Fruit fly (Drosophila melanogaster) whole organism, embryonic: ENCODE measurements around the gene ckd.

Source experiments
- Adf1 ChIP-seq: fragments of 200-800 bp; sonication (Bioruptor generic); IDR thresholded peaks from 2 replicates; pipeline ENCODE4 v1.3.6; 2022; ENCODE audit warnings: missing biosample characterization, missing genetic modification characterization
- Atf6 ChIP-seq: fragments of 200-800 bp; sonication (Bioruptor generic); IDR thresholded peaks from 2 replicates; pipeline ENCODE4 v1.3.6; 2022; ENCODE audit warnings: missing biosample characterization, missing genetic modification characterization
- B-H2 ChIP-seq: fragments of 200-800 bp; sonication (Bioruptor generic); optimal IDR thresholded peaks from 2 replicates; lab custom pipeline; 2018; ENCODE audit warnings: missing biosample characterization, mild to moderate bottlenecking, missing genetic modification characterization
- BEAF-32 ChIP-seq: fragments of 200-800 bp; sonication (Bioruptor generic); optimal IDR thresholded peaks from 3 replicates; lab custom pipeline; 2017; ENCODE audit warnings: missing biosample characterization, missing genetic modification characterization, mild to moderate bottlenecking, moderate library complexity, missing genetic modification reagents
- Bdp1 ChIP-seq: fragments of 200-800 bp; sonication (Bioruptor generic); optimal IDR thresholded peaks from 3 replicates; lab custom pipeline; 2016; ENCODE audit warnings: missing biosample characterization, missing genetic modification characterization
- CG10543 ChIP-seq: fragments of 200-800 bp; sonication (Bioruptor generic); optimal IDR thresholded peaks from 3 replicates; lab custom pipeline; 2017; ENCODE audit warnings: missing biosample characterization, mild to moderate bottlenecking, missing genetic modification characterization, moderate library complexity
- CG10959 ChIP-seq: fragments of 200-800 bp; sonication (Bioruptor generic); IDR thresholded peaks from 2 replicates; pipeline ENCODE4 v1.3.6; 2022; ENCODE audit warnings: missing biosample characterization, missing genetic modification characterization
- CG12219 ChIP-seq: fragments of 200-800 bp; sonication (Bioruptor generic); optimal IDR thresholded peaks from 3 replicates; lab custom pipeline; 2018; ENCODE audit warnings: missing biosample characterization, mild to moderate bottlenecking, missing genetic modification characterization
- CG13296 ChIP-seq: fragments of 200-800 bp; sonication (Bioruptor generic); optimal IDR thresholded peaks from 3 replicates; lab custom pipeline; 2018; ENCODE audit warnings: missing biosample characterization, mild to moderate bottlenecking, missing genetic modification characterization
- CG15073 ChIP-seq: fragments of 200-800 bp; sonication (Bioruptor generic); optimal IDR thresholded peaks from 2 replicates; lab custom pipeline; 2016; ENCODE audit warnings: missing biosample characterization, missing genetic modification characterization
- CG15479 ChIP-seq: fragments of 200-800 bp; sonication (Bioruptor generic); optimal IDR thresholded peaks from 3 replicates; lab custom pipeline; 2019; ENCODE audit warnings: missing biosample characterization, mild to moderate bottlenecking, missing genetic modification characterization, moderate library complexity
- CG15514 ChIP-seq: fragments of 200-800 bp; sonication (Bioruptor generic); optimal IDR thresholded peaks from 3 replicates; lab custom pipeline; 2017; ENCODE audit warnings: missing biosample characterization, missing genetic modification characterization, mild to moderate bottlenecking, moderate library complexity, missing genetic modification reagents
- CG16815 ChIP-seq: fragments of 200-800 bp; sonication (Bioruptor generic); optimal IDR thresholded peaks from 3 replicates; lab custom pipeline; 2017; ENCODE audit warnings: missing biosample characterization, mild to moderate bottlenecking, missing genetic modification characterization
- CG1832 ChIP-seq: fragments of 200-800 bp; sonication (Bioruptor generic); optimal IDR thresholded peaks from 2 replicates; lab custom pipeline; 2017; ENCODE audit warnings: missing biosample characterization, mild to moderate bottlenecking, missing genetic modification characterization, inconsistent platforms
- CG2199 ChIP-seq: fragments of 200-800 bp; sonication (Bioruptor generic); IDR thresholded peaks from 3 replicates; pipeline ENCODE4 v1.3.6; 2022; ENCODE audit warnings: missing biosample characterization, missing genetic modification characterization
- CG2889 ChIP-seq: fragments of 200-800 bp; sonication (Bioruptor generic); IDR thresholded peaks from 3 replicates; pipeline ENCODE4 v1.3.6; 2022; ENCODE audit warnings: missing biosample characterization, missing genetic modification characterization
- CG30431 ChIP-seq: fragments of 200-800 bp; sonication (Bioruptor generic); optimal IDR thresholded peaks from 2 replicates; lab custom pipeline; 2017; ENCODE audit warnings: missing biosample characterization, missing genetic modification characterization
- CG32532 ChIP-seq: fragments of 200-800 bp; sonication (Bioruptor generic); IDR thresholded peaks from 2 replicates; pipeline ENCODE4 v1.3.6; 2022; ENCODE audit warnings: missing biosample characterization, missing genetic modification characterization
- CG34376 ChIP-seq: fragments of 200-800 bp; sonication (Bioruptor generic); optimal IDR thresholded peaks from 2 replicates; lab custom pipeline; 2018; ENCODE audit warnings: missing biosample characterization, mild to moderate bottlenecking, missing genetic modification characterization
- CG34422 ChIP-seq: fragments of 200-800 bp; sonication (Bioruptor generic); IDR thresholded peaks from 3 replicates; pipeline ENCODE4 v1.3.6; 2022; ENCODE audit warnings: missing biosample characterization, missing genetic modification characterization
- CG3847 ChIP-seq: fragments of 200-800 bp; sonication (Bioruptor generic); IDR thresholded peaks from 2 replicates; pipeline ENCODE4 v1.3.6; 2022; ENCODE audit warnings: missing biosample characterization, missing genetic modification characterization
- CG6254 ChIP-seq: fragments of 200-800 bp; sonication (Bioruptor generic); optimal IDR thresholded peaks from 3 replicates; lab custom pipeline; 2017; ENCODE audit warnings: mild to moderate bottlenecking, missing biosample characterization, missing genetic modification reagents, missing genetic modification characterization
- CG7372 ChIP-seq: fragments of 200-800 bp; sonication (Bioruptor generic); IDR thresholded peaks from 2 replicates; pipeline ENCODE4 v1.3.6; 2022; ENCODE audit warnings: missing biosample characterization, missing genetic modification characterization
- CG8478 ChIP-seq: fragments of >200 bp; optimal IDR thresholded peaks from 2 replicates; lab custom pipeline; 2018
- Drgx ChIP-seq: fragments of 200-800 bp; sonication (Bioruptor generic); IDR thresholded peaks from 2 replicates; pipeline ENCODE4 v1.3.6; 2022; ENCODE audit warnings: missing biosample characterization, missing genetic modification characterization
- E2f2 ChIP-seq: fragments of 200-800 bp; sonication (Bioruptor generic); IDR thresholded peaks from 2 replicates; pipeline ENCODE4 v1.3.6; 2022; ENCODE audit warnings: missing biosample characterization, missing genetic modification characterization
- HLHmδ ChIP-seq: fragments of 200-800 bp; sonication (Bioruptor generic); optimal IDR thresholded peaks from 2 replicates; lab custom pipeline; 2018; ENCODE audit warnings: missing biosample characterization, mild to moderate bottlenecking, missing genetic modification characterization, moderate library complexity
- Hr51 ChIP-seq, 2 experiments: fragments of 200-800 bp; sonication (Bioruptor generic); optimal IDR thresholded peaks; 2 replicates in 1 of 2; 3 replicates in 1 of 2; lab custom pipeline; 2016 to 2018; ENCODE audit warnings: missing biosample characterization in 2 of 2, missing genetic modification characterization in 2 of 2, mild to moderate bottlenecking in 1 of 2, moderate library complexity in 1 of 2
- Med ChIP-seq: fragments of 200-800 bp; sonication (Bioruptor generic); peaks from one replicate; lab custom pipeline; 2016; ENCODE audit warnings: missing biosample characterization, missing genetic modification characterization, mild to moderate bottlenecking, inconsistent platforms, moderate library complexity
- NfI ChIP-seq: fragments of 200-800 bp; sonication (Bioruptor generic); optimal IDR thresholded peaks from 3 replicates; lab custom pipeline; 2018; ENCODE audit warnings: missing biosample characterization, mild to moderate bottlenecking, missing genetic modification characterization, moderate library complexity
- Pdp1 ChIP-seq, 2 experiments: fragments of 200-800 bp; sonication (Bioruptor generic); optimal IDR thresholded peaks; 3 replicates each; lab custom pipeline; 2016; ENCODE audit warnings: missing biosample characterization in 2 of 2, missing genetic modification characterization in 2 of 2, mild to moderate bottlenecking in 1 of 2, moderate library complexity in 1 of 2
- Sox102F ChIP-seq: fragments of 200-800 bp; sonication (Bioruptor generic); optimal IDR thresholded peaks from 2 replicates; lab custom pipeline; 2018; ENCODE audit warnings: missing biosample characterization, mild to moderate bottlenecking, missing genetic modification characterization, moderate library complexity
- Xrp1 ChIP-seq: fragments of 200-800 bp; sonication (Bioruptor generic); IDR thresholded peaks from 2 replicates; pipeline ENCODE4 v1.3.6; 2022; ENCODE audit warnings: missing biosample characterization, missing genetic modification characterization
- br ChIP-seq: fragments of >200 bp; optimal IDR thresholded peaks from 2 replicates; lab custom pipeline; 2017
- cg ChIP-seq: fragments of 200-800 bp; sonication (Bioruptor generic); optimal IDR thresholded peaks from 3 replicates; lab custom pipeline; 2019; ENCODE audit warnings: missing biosample characterization, mild to moderate bottlenecking, missing genetic modification characterization, moderate library complexity
- chinmo ChIP-seq: fragments of 200-800 bp; sonication (Bioruptor generic); IDR thresholded peaks from 4 replicates; pipeline ENCODE4 v1.3.6; 2022; ENCODE audit warnings: missing biosample characterization, missing genetic modification characterization; ENCODE audit not compliant: partially characterized antibody
- crol ChIP-seq: fragments of 200-800 bp; sonication (Bioruptor generic); IDR thresholded peaks from 2 replicates; pipeline ENCODE4 v1.3.6; 2022; ENCODE audit warnings: missing biosample characterization, missing genetic modification characterization
- emc ChIP-seq: fragments of 200-800 bp; sonication (Bioruptor generic); optimal IDR thresholded peaks from 2 replicates; lab custom pipeline; 2016; ENCODE audit warnings: missing biosample characterization, missing genetic modification characterization
- gcm ChIP-seq: fragments of 200-800 bp; sonication (Bioruptor generic); optimal IDR thresholded peaks from 2 replicates; lab custom pipeline; 2019; ENCODE audit warnings: missing biosample characterization, mild to moderate bottlenecking, missing genetic modification characterization, moderate library complexity
- grau ChIP-seq: fragments of 200-800 bp; optimal IDR thresholded peaks from 3 replicates; lab custom pipeline; 2019; ENCODE audit warnings: missing biosample characterization, mild to moderate bottlenecking, missing genetic modification characterization, moderate library complexity
- odd ChIP-seq: fragments of 200-800 bp; sonication (Bioruptor generic); optimal IDR thresholded peaks from 2 replicates; lab custom pipeline; 2017; ENCODE audit warnings: missing biosample characterization, mild to moderate bottlenecking, missing genetic modification characterization
- onecut ChIP-seq: fragments of 200-800 bp; sonication (Bioruptor generic); IDR thresholded peaks from 2 replicates; pipeline ENCODE4 v1.3.6; 2022; ENCODE audit warnings: missing biosample characterization, missing genetic modification characterization
- psq ChIP-seq: fragments of 200-800 bp; sonication (Bioruptor generic); optimal IDR thresholded peaks from 2 replicates; lab custom pipeline; 2017; ENCODE audit warnings: missing biosample characterization, missing genetic modification characterization
- sens ChIP-seq: fragments of 200-800 bp; sonication (Bioruptor generic); peaks from one replicate; lab custom pipeline; 2016; ENCODE audit warnings: missing biosample characterization, missing genetic modification characterization
- sob ChIP-seq: fragments of 200-800 bp; sonication (Bioruptor generic); IDR thresholded peaks from 2 replicates; pipeline ENCODE4 v1.3.6; 2022; ENCODE audit warnings: missing biosample characterization, missing genetic modification characterization
- sug ChIP-seq: fragments of 200-800 bp; optimal IDR thresholded peaks from 2 replicates; lab custom pipeline; 2019; ENCODE audit warnings: missing biosample characterization, mild to moderate bottlenecking, missing genetic modification characterization, moderate library complexity
- twi ChIP-seq: fragments of 200-800 bp; optimal IDR thresholded peaks from 2 replicates; lab custom pipeline; 2019; ENCODE audit warnings: missing biosample characterization, mild to moderate bottlenecking, missing genetic modification characterization, moderate library complexity
- vnd ChIP-seq: fragments of 200-800 bp; sonication (Bioruptor generic); IDR thresholded peaks from 3 replicates; pipeline ENCODE4 v1.3.6; 2022; ENCODE audit warnings: missing biosample characterization, missing genetic modification characterization; ENCODE audit not compliant: partially characterized antibody

Gene ckd

dm6 chr3L:3225769-3226457 is 31.8 kb upstream of the ckd start (continued):
- 0 out of 2 replicates have a peak, but pooled peaks have one; percentile 11 for TF ChIP-seq Drgx (GFP tag; lab: Robert Waterston, UW)
- peak; percentile 46 for TF ChIP-seq HLHmδ (GFP tag; lab: Kevin White, UChicago)
- TF ChIP-seq CG32532 (GFP tag; lab: Robert Waterston, UW): peak; percentile 55; the same call in 1 of the 2 replicates
- TF ChIP-seq onecut: peak; percentile 6; the same call in 1 of the 2 replicates
- TF ChIP-seq psq (GFP tag; lab: Kevin White, UChicago): peak; percentile 18
- peak; percentile 20 for TF ChIP-seq CG6254
- TF ChIP-seq Sox102F: no peak
- peak; percentile 23 for TF ChIP-seq CG10543 (GFP tag; lab: Kevin White, UChicago)
- peak; percentile 10 for TF ChIP-seq sens (GFP tag; lab: Kevin White, UChicago)
- TF ChIP-seq Atf6 (GFP tag; lab: Robert Waterston, UW): peak; percentile 50; the same call in 1 of the 2 replicates
- no peak; the same call in 1 of the 2 replicates for TF ChIP-seq Xrp1
- TF ChIP-seq CG1832 (GFP tag; lab: Kevin White, UChicago): peak; percentile 87
- no peak for TF ChIP-seq br (lab: Kevin White, UChicago)
- peak; percentile 32; the same call in 1 of the 2 replicates for TF ChIP-seq Adf1 (GFP tag; lab: Robert Waterston, UW)
- TF ChIP-seq CG12219: peak; percentile 57
- peak; percentile 22 for TF ChIP-seq Med (GFP tag; lab: Kevin White, UChicago)
- TF ChIP-seq, all 482 proteins: peak for 48

- TF ChIP-seq CG30431 (GFP tag; lab: Kevin White, UChicago) (no peak), CG8478 (lab: Kevin White, UChicago) (peak; percentile 52), vnd (GFP tag; lab: Robert Waterston, UW) (no peak), twi (tag; lab: Kevin White, UChicago) (peak; percentile 46), CG15514 (GFP tag; lab: Kevin White, UChicago) (no peak), Bdp1 (GFP tag; lab: Kevin White, UChicago) (no peak), CG15479 (GFP tag; lab: Kevin White, UChicago) (peak; percentile 22), sug (peak; percentile 48), CG34422 (GFP tag; lab: Robert Waterston, UW) (peak; percentile 4; the same call in 1 of the 3 replicates), chinmo (GFP tag; lab: Robert Waterston, UW) (0 out of 4 replicates have a peak, but pooled peaks have one; percentile 84), gcm (peak; percentile 74), crol (GFP tag; lab: Robert Waterston, UW) (peak; percentile 82), Pdp1 (GFP tag; optimal IDR thresholded peaks at IDR 0.05; lab: Kevin White, UChicago) (peak in 1 of 2 experiments; percentile 41), emc (GFP tag; lab: Kevin White, UChicago) (no peak), cg (GFP tag; lab: Kevin White, UChicago) (peak; percentile 92), CG3847 (no peak)
These were observed 31.3 kb upstream of the ckd start for dm6 chr3L:3226458-3226783.

dm6 chr3L:3236319-3236718 is 21.4 kb upstream of the ckd start:
- TF ChIP-seq Med (GFP tag; lab: Kevin White, UChicago) (peak; percentile 20), CG34376 (GFP tag; lab: Kevin White, UChicago) (peak; percentile 6), CG2199 (GFP tag; lab: Robert Waterston, UW) (peak; percentile 64; the same call in 1 of the 3 replicates), CG15073 (GFP tag; lab: Kevin White, UChicago) (no peak), CG13296 (GFP tag; lab: Kevin White, UChicago) (peak; percentile 16), odd (no peak), CG10959 (GFP tag; lab: Robert Waterston, UW) (no peak), BEAF-32 (GFP tag; lab: Kevin White, UChicago) (no peak), E2f2 (GFP tag; lab: Robert Waterston, UW) (no peak), NfI (GFP tag; lab: Kevin White, UChicago) (no peak), Hr51 (GFP tag; optimal IDR thresholded peaks at IDR 0.05; lab: Kevin White, UChicago) (no peak), B-H2 (GFP tag; lab: Kevin White, UChicago) (peak; percentile 31), CG2889 (no peak), sob (GFP tag; lab: Robert Waterston, UW) (peak; percentile 25; the same call in 1 of the 2 replicates), CG16815 (GFP tag; lab: Kevin White, UChicago) (no peak), sug (peak; percentile 91), grau (peak; percentile 4), CG7372 (GFP tag; lab: Robert Waterston, UW) (no peak), CG10543 (GFP tag; lab: Kevin White, UChicago) (peak; percentile 8)
- TF ChIP-seq, all 482 proteins: peak for 9
